Worm (Caenorhabditis elegans): Measurements from ENCODE around the gene him-4.

DNA sequence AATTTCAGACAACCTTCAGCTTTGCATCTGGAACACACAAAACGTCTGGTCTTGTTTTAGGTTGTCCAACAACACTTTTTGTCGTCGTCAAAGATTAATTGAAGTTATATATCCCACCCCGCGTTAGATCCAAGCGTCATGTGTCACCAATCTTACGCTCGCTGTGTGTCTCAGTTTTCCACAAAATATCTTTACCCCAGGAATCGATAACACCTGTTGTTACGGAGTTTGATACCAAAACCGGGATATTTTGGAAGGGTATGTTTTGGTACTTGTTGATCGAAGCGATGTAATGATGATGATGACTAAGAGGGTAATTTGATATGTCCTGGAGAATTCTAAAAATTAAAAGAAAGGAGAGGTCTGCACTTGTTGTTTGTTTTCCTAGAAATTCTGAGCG is 18.1 kb downstream of the him-4 start:
- TF ChIP-seq him-1 (tag; optimal IDR thresholded peaks at IDR 0.05): no peak
- TF ChIP-seq dao-5 (tag; optimal IDR thresholded peaks at IDR 0.05): no peak

Measured in whole organism, L4/young adult.